Worm (Caenorhabditis elegans) whole organism, mixed stage, embryonic: Measurements from ENCODE around the gene C25E10.11.

Experiments
- bed-3 ChIP-seq: fragments of 200-800 bp; sonication (Bioruptor generic); optimal IDR thresholded peaks from 3 replicates; lab custom pipeline; 2018; ENCODE audit warnings: mild to moderate bottlenecking, missing genetic modification characterization, moderate library complexity, missing compliant biosample characterization
- blmp-1 ChIP-seq: fragments of 150-350 bp; optimal IDR thresholded peaks from 2 replicates; lab custom pipeline; 2014; ENCODE audit warnings: missing biosample characterization, missing genetic modification characterization
- ceh-39 ChIP-seq: fragments of 150-350 bp; optimal IDR thresholded peaks from 2 replicates; lab custom pipeline; 2014; ENCODE audit warnings: missing biosample characterization, missing genetic modification characterization
- ceh-43 ChIP-seq: fragments of 200-800 bp; sonication (Bioruptor generic); optimal IDR thresholded peaks from 2 replicates; lab custom pipeline; 2018; ENCODE audit warnings: mild to moderate bottlenecking, missing genetic modification characterization, moderate library complexity, missing compliant biosample characterization
- ceh-83 ChIP-seq: fragments of 200-800 bp; sonication (Bioruptor generic); optimal IDR thresholded peaks from 2 replicates; lab custom pipeline; 2018; ENCODE audit warnings: mild to moderate bottlenecking, missing genetic modification characterization, missing compliant biosample characterization
- ces-1 ChIP-seq: fragments of 150-350 bp; optimal IDR thresholded peaks from 2 replicates; lab custom pipeline; 2014; ENCODE audit warnings: missing biosample characterization, missing genetic modification reagents, missing genetic modification characterization
- drap-1 ChIP-seq: fragments of 200-800 bp; sonication (Bioruptor generic); optimal IDR thresholded peaks from 3 replicates; lab custom pipeline; 2018; ENCODE audit warnings: mild to moderate bottlenecking, missing genetic modification characterization, missing compliant biosample characterization
- elt-1 ChIP-seq: sonication (generic microtip); optimal IDR thresholded peaks from 2 replicates; lab custom pipeline; 2017; ENCODE audit warnings: missing genetic modification characterization, mild to moderate bottlenecking, missing compliant biosample characterization, antibody characterized with exemption, moderate library complexity, borderline replicate concordance; ENCODE audit not compliant: insufficient read depth
- elt-3 ChIP-seq: fragments of 150-350 bp; optimal IDR thresholded peaks from 2 replicates; lab custom pipeline; 2014; ENCODE audit warnings: missing biosample characterization, missing genetic modification characterization
- flh-1 ChIP-seq: fragments of 200-800 bp; sonication (Bioruptor generic); optimal IDR thresholded peaks from 2 replicates; lab custom pipeline; 2018; ENCODE audit warnings: mild to moderate bottlenecking, missing genetic modification characterization, moderate library complexity, missing compliant biosample characterization
- ham-2 ChIP-seq: fragments of 200-800 bp; sonication (Bioruptor generic); optimal IDR thresholded peaks from 2 replicates; lab custom pipeline; 2018; ENCODE audit warnings: mild to moderate bottlenecking, missing genetic modification characterization, missing compliant biosample characterization
- hlh-1 ChIP-seq: fragments of 150-350 bp; optimal IDR thresholded peaks from 2 replicates; lab custom pipeline; 2014; ENCODE audit warnings: missing biosample characterization, missing genetic modification reagents, missing genetic modification characterization
- lin-13 ChIP-seq: fragments of 150-350 bp; optimal IDR thresholded peaks from 2 replicates; lab custom pipeline; 2014; ENCODE audit warnings: missing biosample characterization, missing genetic modification characterization
- lin-32 ChIP-seq: fragments of 200-800 bp; sonication (Bioruptor generic); optimal IDR thresholded peaks from 2 replicates; lab custom pipeline; 2018; ENCODE audit warnings: mild to moderate bottlenecking, missing genetic modification characterization, missing compliant biosample characterization
- lsy-2 ChIP-seq: fragments of 150-350 bp; optimal IDR thresholded peaks from 2 replicates; lab custom pipeline; 2014; ENCODE audit warnings: missing biosample characterization, missing genetic modification characterization
- mab-5 ChIP-seq: fragments of 150-350 bp; optimal IDR thresholded peaks from 2 replicates; lab custom pipeline; 2014; ENCODE audit warnings: missing biosample characterization, missing genetic modification characterization
- mep-1 ChIP-seq: fragments of 150-350 bp; optimal IDR thresholded peaks from 2 replicates; lab custom pipeline; 2017; ENCODE audit warnings: missing biosample characterization, missing genetic modification reagents, missing genetic modification characterization, inconsistent platforms
- mls-2 ChIP-seq: sonication (generic microtip); optimal IDR thresholded peaks from 2 replicates; lab custom pipeline; 2016; ENCODE audit warnings: mild to moderate bottlenecking, missing genetic modification characterization, moderate library complexity, missing compliant biosample characterization
- nhr-237 ChIP-seq: fragments of 150-350 bp; optimal IDR thresholded peaks from 2 replicates; lab custom pipeline; 2014; ENCODE audit warnings: missing biosample characterization, missing genetic modification characterization
- nhr-28 ChIP-seq: fragments of 150-350 bp; optimal IDR thresholded peaks from 2 replicates; lab custom pipeline; 2014; ENCODE audit warnings: missing biosample characterization, missing genetic modification characterization
- nhr-76 ChIP-seq: sonication (generic microtip); optimal IDR thresholded peaks from 2 replicates; lab custom pipeline; 2017; ENCODE audit warnings: missing biosample characterization, missing genetic modification characterization
- pha-4 ChIP-seq: fragments of 150-350 bp; optimal IDR thresholded peaks from 2 replicates; lab custom pipeline; 2018; ENCODE audit warnings: missing biosample characterization, missing genetic modification reagents, missing genetic modification characterization
- sem-2 ChIP-seq: fragments of 200-800 bp; sonication (Bioruptor generic); optimal IDR thresholded peaks from 2 replicates; lab custom pipeline; 2018; ENCODE audit warnings: mild to moderate bottlenecking, missing genetic modification characterization, missing compliant biosample characterization
- snpc-4 ChIP-seq: fragments of 150-350 bp; optimal IDR thresholded peaks from 2 replicates; lab custom pipeline; 2014; ENCODE audit warnings: missing biosample characterization, missing genetic modification characterization
- sptf-1 ChIP-seq: sonication (generic microtip); optimal IDR thresholded peaks from 2 replicates; lab custom pipeline; 2017; ENCODE audit warnings: mild to moderate bottlenecking, missing genetic modification characterization, moderate library complexity, missing compliant biosample characterization
- tbx-8 ChIP-seq: fragments of 200-800 bp; sonication (Bioruptor generic); optimal IDR thresholded peaks from 2 replicates; lab custom pipeline; 2018; ENCODE audit warnings: mild to moderate bottlenecking, missing genetic modification characterization, moderate library complexity, missing compliant biosample characterization
- unc-120 ChIP-seq: sonication (generic microtip); optimal IDR thresholded peaks from 2 replicates; lab custom pipeline; 2017; ENCODE audit warnings: missing genetic modification characterization, missing compliant biosample characterization; ENCODE audit not compliant: poor library complexity, severe bottlenecking
- unc-39 ChIP-seq: fragments of 150-350 bp; optimal IDR thresholded peaks from 2 replicates; lab custom pipeline; 2014; ENCODE audit warnings: missing biosample characterization, missing genetic modification characterization
- unc-62 ChIP-seq: fragments of 150-350 bp; optimal IDR thresholded peaks from 2 replicates; lab custom pipeline; 2014; ENCODE audit warnings: missing biosample characterization, missing genetic modification reagents, missing genetic modification characterization
- zip-8 ChIP-seq: fragments of 150-350 bp; optimal IDR thresholded peaks from 2 replicates; lab custom pipeline; 2014; ENCODE audit warnings: missing biosample characterization, missing genetic modification characterization
- ztf-11 ChIP-seq: fragments of 150-350 bp; optimal IDR thresholded peaks from 2 replicates; lab custom pipeline; 2014; ENCODE audit warnings: missing biosample characterization, missing genetic modification characterization

The C25E10.11 gene

DNA sequence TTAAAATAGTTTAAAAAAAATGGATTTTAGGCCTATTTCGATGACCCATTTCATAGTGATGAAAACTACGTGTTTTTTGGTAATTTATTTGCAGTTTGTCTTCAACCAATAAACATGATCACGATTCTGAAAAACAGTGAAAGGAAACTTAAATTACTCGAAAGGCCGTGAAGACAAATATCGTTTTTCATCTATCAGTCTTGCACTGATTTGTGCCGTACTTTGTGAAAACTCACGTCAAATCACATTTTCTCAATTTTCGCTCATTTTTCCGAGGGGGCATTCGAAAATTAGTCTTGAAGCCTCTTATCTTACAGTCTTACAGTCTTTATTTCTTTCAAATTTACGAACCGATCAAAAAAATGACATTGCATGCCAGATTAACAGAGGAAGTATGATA lies at the start of gene C25E10.11:
TSS of gene C25E10.11 (minus strand) at position 101 of the 400 bp plus-strand sequence.
- no peak for TF ChIP-seq ceh-43 (GFP tag; lab: Kevin White, UChicago)
- TF ChIP-seq bed-3 (GFP tag; lab: Kevin White, UChicago): no peak
- TF ChIP-seq ceh-39 (tag; lab: Kevin White, UChicago): no peak
- TF ChIP-seq drap-1: no peak
- TF ChIP-seq nhr-28: no peak
- TF ChIP-seq elt-1: no peak
- TF ChIP-seq unc-62 (GFP tag; lab: Kevin White, UChicago): no peak
- no peak for TF ChIP-seq unc-120
- TF ChIP-seq nhr-76 (tag; lab: Kevin White, UChicago): no peak
- TF ChIP-seq ham-2: no peak
- no peak for TF ChIP-seq mab-5 (tag; lab: Kevin White, UChicago)
- no peak for TF ChIP-seq mep-1 (tag; lab: Kevin White, UChicago)
- TF ChIP-seq lin-13: no peak
- no peak for TF ChIP-seq ces-1
- no peak for TF ChIP-seq pha-4 (tag; lab: Kevin White, UChicago)
- no peak for TF ChIP-seq flh-1 (GFP tag; lab: Kevin White, UChicago)

ce11 chrV:9108219-9108618 lies 49.7 kb upstream of the C25E10.11 start, which contains the start of gene F21C10.18:
Gene F21C10.18 (plus strand): TSS chrV:9108519.
- TF ChIP-seq hlh-1 (tag; lab: Kevin White, UChicago) (no peak), snpc-4 (tag; lab: Kevin White, UChicago) (no peak), unc-39 (tag; lab: Kevin White, UChicago) (no peak), mls-2 (tag; lab: Kevin White, UChicago) (no peak), sem-2 (GFP tag; lab: Kevin White, UChicago) (no peak), nhr-76 (tag; lab: Kevin White, UChicago) (no peak), pha-4 (tag; lab: Kevin White, UChicago) (no peak)

DNA sequence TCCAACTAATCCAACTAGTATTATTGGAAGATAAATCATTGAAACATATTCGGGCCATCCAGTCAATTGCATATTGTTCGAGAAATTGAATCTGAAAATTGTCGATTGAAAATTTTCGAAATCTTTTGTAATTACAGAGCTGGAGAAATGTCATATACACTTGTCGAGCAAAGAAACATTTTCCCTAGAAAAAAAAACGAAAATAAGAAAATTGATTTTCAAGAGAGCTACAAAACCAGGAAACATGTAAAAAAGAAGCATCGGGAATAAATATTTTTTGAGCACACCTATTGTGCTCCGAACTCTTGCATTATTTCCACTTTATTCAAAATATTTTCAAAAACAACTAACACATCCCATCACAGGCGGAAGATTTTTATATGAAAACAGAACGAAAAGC lies 42.5 kb upstream of the C25E10.11 start, which contains the start of gene frpr-6:
TSS of gene frpr-6 (minus strand) at position 101 of the 400 bp plus-strand sequence.
- TF ChIP-seq unc-120 (no peak), ham-2 (no peak), sem-2 (GFP tag; lab: Kevin White, UChicago) (no peak), snpc-4 (tag; lab: Kevin White, UChicago) (no peak), elt-3 (tag; lab: Kevin White, UChicago) (no peak), lin-32 (no peak), unc-39 (tag; lab: Kevin White, UChicago) (no peak), tbx-8 (GFP tag; lab: Kevin White, UChicago) (no peak)

- TF ChIP-seq drap-1: no peak
- TF ChIP-seq ceh-83: no peak
- TF ChIP-seq blmp-1 (tag; lab: Kevin White, UChicago): no peak
- no peak for TF ChIP-seq ces-1
- no peak for TF ChIP-seq nhr-28
- TF ChIP-seq lsy-2 (tag; lab: Kevin White, UChicago): no peak
- TF ChIP-seq unc-120: no peak
- TF ChIP-seq hlh-1 (tag; lab: Kevin White, UChicago): no peak
- no peak for TF ChIP-seq ztf-11 (tag; lab: Kevin White, UChicago)
- TF ChIP-seq pha-4 (tag; lab: Kevin White, UChicago): no peak
These were observed 39.9 kb upstream of the C25E10.11 start, which contains the start of gene F21C10.9 for ce11 chrV:9098280-9098973. Gene F21C10.9 (minus strand): TSS chrV:9098696.

- TF ChIP-seq tbx-8 (GFP tag; lab: Kevin White, UChicago) (no peak), nhr-237 (no peak), hlh-1 (tag; lab: Kevin White, UChicago) (no peak), elt-1 (no peak), elt-3 (tag; lab: Kevin White, UChicago) (no peak), lin-13 (no peak), sptf-1 (tag; lab: Kevin White, UChicago) (no peak), nhr-76 (tag; lab: Kevin White, UChicago) (no peak), snpc-4 (tag; lab: Kevin White, UChicago) (no peak), ceh-43 (GFP tag; lab: Kevin White, UChicago) (no peak), zip-8 (tag; lab: Kevin White, UChicago) (no peak), ztf-11 (tag; lab: Kevin White, UChicago) (no peak), lin-32 (no peak), pha-4 (tag; lab: Kevin White, UChicago) (no peak), mab-5 (tag; lab: Kevin White, UChicago) (no peak), ham-2 (no peak)
These were observed 38.7 kb upstream of the C25E10.11 start for ce11 chrV:9097213-9097612.
